Fruit fly (Drosophila melanogaster) whole organism, embryonic: ENCODE data around the gene CG5808.

Source experiments
- CG10321 ChIP-seq: fragments of 200-800 bp; sonication (Bioruptor generic); IDR thresholded peaks from 2 replicates; pipeline ENCODE4 v1.3.6; 2022; ENCODE audit warnings: missing biosample characterization, missing genetic modification characterization
- CG10431 ChIP-seq: fragments of 200-800 bp; sonication (Bioruptor generic); optimal IDR thresholded peaks from 3 replicates; lab custom pipeline; 2018; ENCODE audit warnings: missing biosample characterization, mild to moderate bottlenecking, missing genetic modification characterization
- CG10959 ChIP-seq: fragments of 200-800 bp; sonication (Bioruptor generic); IDR thresholded peaks from 2 replicates; pipeline ENCODE4 v1.3.6; 2022; ENCODE audit warnings: missing biosample characterization, missing genetic modification characterization
- CG12391 ChIP-seq: fragments of 200-800 bp; sonication (Bioruptor generic); optimal IDR thresholded peaks from 3 replicates; lab custom pipeline; 2018; ENCODE audit warnings: missing biosample characterization, mild to moderate bottlenecking, missing genetic modification characterization, moderate library complexity
- CG12659 ChIP-seq: fragments of 200-800 bp; sonication (Bioruptor generic); optimal IDR thresholded peaks from 3 replicates; lab custom pipeline; 2017; ENCODE audit warnings: mild to moderate bottlenecking, missing biosample characterization, missing genetic modification reagents, missing genetic modification characterization
- CG12942 ChIP-seq: fragments of 200-800 bp; sonication (Bioruptor generic); optimal IDR thresholded peaks from 3 replicates; lab custom pipeline; 2016; ENCODE audit warnings: missing biosample characterization, missing genetic modification characterization
- CG13123 ChIP-seq: fragments of 200-800 bp; sonication (Bioruptor generic); optimal IDR thresholded peaks from 2 replicates; lab custom pipeline; 2016; ENCODE audit warnings: missing biosample characterization, missing genetic modification characterization
- CG15479 ChIP-seq: fragments of 200-800 bp; sonication (Bioruptor generic); optimal IDR thresholded peaks from 3 replicates; lab custom pipeline; 2019; ENCODE audit warnings: missing biosample characterization, mild to moderate bottlenecking, missing genetic modification characterization, moderate library complexity
- CG17802 ChIP-seq: fragments of 200-800 bp; sonication (Bioruptor generic); optimal IDR thresholded peaks from 2 replicates; lab custom pipeline; 2018; ENCODE audit warnings: missing biosample characterization, mild to moderate bottlenecking, missing genetic modification characterization, moderate library complexity
- CG2712 ChIP-seq: fragments of 200-800 bp; optimal IDR thresholded peaks from 3 replicates; lab custom pipeline; 2019; ENCODE audit warnings: missing biosample characterization, mild to moderate bottlenecking, missing genetic modification characterization, moderate library complexity
- CG31365 ChIP-seq: fragments of 200-800 bp; sonication (Bioruptor generic); optimal IDR thresholded peaks from 2 replicates; lab custom pipeline; 2018; ENCODE audit warnings: missing biosample characterization, mild to moderate bottlenecking, missing genetic modification characterization
- CG31441 ChIP-seq: fragments of 200-800 bp; sonication (Bioruptor generic); IDR thresholded peaks from 2 replicates; pipeline ENCODE4 v1.3.6; 2022; ENCODE audit warnings: missing biosample characterization, missing genetic modification characterization
- CG32532 ChIP-seq: fragments of 200-800 bp; sonication (Bioruptor generic); IDR thresholded peaks from 2 replicates; pipeline ENCODE4 v1.3.6; 2022; ENCODE audit warnings: missing biosample characterization, missing genetic modification characterization
- CG32772 ChIP-seq: fragments of 200-800 bp; sonication (Bioruptor generic); IDR thresholded peaks from 2 replicates; pipeline ENCODE4 v1.3.6; 2022; ENCODE audit warnings: missing biosample characterization, missing genetic modification characterization
- CG3281 ChIP-seq: fragments of 200-800 bp; sonication (Bioruptor generic); optimal IDR thresholded peaks from 3 replicates; lab custom pipeline; 2017; ENCODE audit warnings: missing biosample characterization, mild to moderate bottlenecking, missing genetic modification characterization
- CG34422 ChIP-seq: fragments of 200-800 bp; sonication (Bioruptor generic); IDR thresholded peaks from 3 replicates; pipeline ENCODE4 v1.3.6; 2022; ENCODE audit warnings: missing biosample characterization, missing genetic modification characterization
- CG3847 ChIP-seq: fragments of 200-800 bp; sonication (Bioruptor generic); IDR thresholded peaks from 2 replicates; pipeline ENCODE4 v1.3.6; 2022; ENCODE audit warnings: missing biosample characterization, missing genetic modification characterization
- CG42726 ChIP-seq: fragments of 200-800 bp; sonication (Bioruptor generic); IDR thresholded peaks from 2 replicates; pipeline ENCODE4 v1.3.6; 2022; ENCODE audit warnings: missing biosample characterization, missing genetic modification characterization; ENCODE audit not compliant: partially characterized antibody
- CG5245 ChIP-seq: fragments of 200-800 bp; sonication (Bioruptor generic); optimal IDR thresholded peaks from 3 replicates; lab custom pipeline; 2016; ENCODE audit warnings: missing biosample characterization, missing genetic modification characterization
- CG6689 ChIP-seq: fragments of 200-800 bp; sonication (Bioruptor generic); IDR thresholded peaks from 2 replicates; pipeline ENCODE4 v1.3.6; 2022; ENCODE audit warnings: missing biosample characterization, missing genetic modification characterization
- CG9797 ChIP-seq: fragments of 200-800 bp; sonication (Bioruptor generic); optimal IDR thresholded peaks from 3 replicates; lab custom pipeline; 2018; ENCODE audit warnings: missing biosample characterization, mild to moderate bottlenecking, missing genetic modification characterization
- Chrac-16 ChIP-seq: fragments of 200-800 bp; sonication (Bioruptor generic); optimal IDR thresholded peaks from 3 replicates; lab custom pipeline; 2016; ENCODE audit warnings: missing biosample characterization, missing genetic modification characterization
- Ets97D ChIP-seq: fragments of 200-800 bp; sonication (Bioruptor generic); optimal IDR thresholded peaks from 3 replicates; lab custom pipeline; 2016; ENCODE audit warnings: missing biosample characterization, missing genetic modification characterization
- GATAe ChIP-seq: fragments of 200-800 bp; sonication (Bioruptor generic); conservative IDR thresholded peaks from 2 replicates; pipeline ENCODE4 v1.3.6; 2022; ENCODE audit warnings: missing biosample characterization, missing genetic modification characterization
- Hmr ChIP-seq: fragments of 200-800 bp; sonication (Bioruptor generic); optimal IDR thresholded peaks from 3 replicates; lab custom pipeline; 2017; ENCODE audit warnings: mild to moderate bottlenecking, missing biosample characterization, missing genetic modification reagents, missing genetic modification characterization
- Nf-YC ChIP-seq: fragments of 200-800 bp; optimal IDR thresholded peaks from 3 replicates; lab custom pipeline; 2019; ENCODE audit warnings: missing biosample characterization, mild to moderate bottlenecking, missing genetic modification characterization, moderate library complexity
- Opbp ChIP-seq: fragments of 200-800 bp; sonication (Bioruptor generic); IDR thresholded peaks from 3 replicates; pipeline ENCODE4 v1.3.6; 2022; ENCODE audit warnings: missing biosample characterization, missing genetic modification characterization; ENCODE audit not compliant: partially characterized antibody
- Rfx ChIP-seq: fragments of 200-800 bp; sonication (Bioruptor generic); IDR thresholded peaks from 2 replicates; pipeline ENCODE4 v1.3.6; 2022; ENCODE audit warnings: missing biosample characterization, missing genetic modification characterization
- Spps ChIP-seq: fragments of 200-800 bp; sonication (Bioruptor generic); optimal IDR thresholded peaks from 2 replicates; lab custom pipeline; 2018; ENCODE audit warnings: missing biosample characterization, mild to moderate bottlenecking, missing genetic modification characterization
- Xbp1 ChIP-seq: fragments of 200-800 bp; sonication (Bioruptor generic); optimal IDR thresholded peaks from 3 replicates; lab custom pipeline; 2016; ENCODE audit warnings: missing biosample characterization, mild to moderate bottlenecking, missing genetic modification characterization
- ap ChIP-seq: fragments of 200-800 bp; sonication (Bioruptor generic); IDR thresholded peaks from 2 replicates; pipeline ENCODE4 v1.3.6; 2022; ENCODE audit warnings: missing biosample characterization, missing genetic modification characterization
- cad ChIP-seq: fragments of >200 bp; optimal IDR thresholded peaks from 2 replicates; lab custom pipeline; 2017; ENCODE audit warnings: missing biosample characterization, missing genetic modification characterization
- chn ChIP-seq: fragments of 200-800 bp; sonication (Bioruptor generic); optimal IDR thresholded peaks from 2 replicates; lab custom pipeline; 2016; ENCODE audit warnings: missing biosample characterization, missing genetic modification characterization
- dimm ChIP-seq: fragments of 200-800 bp; sonication (Bioruptor generic); IDR thresholded peaks from 2 replicates; pipeline ENCODE4 v1.3.6; 2022; ENCODE audit warnings: missing biosample characterization, missing genetic modification characterization
- fd102C ChIP-seq: fragments of 200-800 bp; sonication (Bioruptor generic); optimal IDR thresholded peaks from 2 replicates; lab custom pipeline; 2018; ENCODE audit warnings: missing biosample characterization, mild to moderate bottlenecking, missing genetic modification characterization, moderate library complexity
- ftz-f1 ChIP-seq: fragments of 200-800 bp; sonication (Bioruptor generic); optimal IDR thresholded peaks from 2 replicates; lab custom pipeline; 2016; ENCODE audit warnings: missing biosample characterization, missing genetic modification characterization
- insv ChIP-seq, 2 experiments: fragments of 200-800 bp; sonication (Bioruptor generic); optimal IDR thresholded peaks; 3 replicates each; lab custom pipeline; 2016 to 2018; ENCODE audit warnings: missing biosample characterization in 2 of 2, missing genetic modification characterization in 2 of 2
- knrl ChIP-seq: fragments of 200-800 bp; sonication (Bioruptor generic); IDR thresholded peaks from 3 replicates; pipeline ENCODE4 v1.3.6; 2022; ENCODE audit warnings: missing biosample characterization, missing genetic modification characterization; ENCODE audit not compliant: partially characterized antibody
- luna ChIP-seq: fragments of 200-800 bp; sonication (Bioruptor generic); optimal IDR thresholded peaks from 2 replicates; lab custom pipeline; 2016; ENCODE audit warnings: missing biosample characterization, missing genetic modification characterization
- nerfin-1 ChIP-seq: fragments of 200-800 bp; sonication (Bioruptor generic); optimal IDR thresholded peaks from 3 replicates; lab custom pipeline; 2019; ENCODE audit warnings: missing biosample characterization, mild to moderate bottlenecking, missing genetic modification characterization, moderate library complexity
- otp ChIP-seq: fragments of 200-800 bp; sonication (Bioruptor generic); IDR thresholded peaks from 3 replicates; pipeline ENCODE4, ENCODE4 v1.3.6; 2022; ENCODE audit warnings: missing biosample characterization, missing genetic modification characterization
- pfk ChIP-seq: fragments of 200-800 bp; sonication (Bioruptor generic); optimal IDR thresholded peaks from 2 replicates; lab custom pipeline; 2018; ENCODE audit warnings: missing biosample characterization, mild to moderate bottlenecking, missing genetic modification characterization, moderate library complexity
- pita ChIP-seq: fragments of 200-800 bp; sonication (Bioruptor generic); optimal IDR thresholded peaks from 2 replicates; lab custom pipeline; 2017; ENCODE audit warnings: missing biosample characterization, mild to moderate bottlenecking, missing genetic modification characterization
- sna ChIP-seq: fragments of 200-800 bp; sonication (Bioruptor generic); IDR thresholded peaks from 2 replicates; pipeline ENCODE4 v1.3.6; 2022; ENCODE audit warnings: missing biosample characterization, missing genetic modification characterization; ENCODE audit not compliant: partially characterized antibody
- tap ChIP-seq: fragments of 200-800 bp; optimal IDR thresholded peaks from 3 replicates; lab custom pipeline; 2019; ENCODE audit warnings: missing biosample characterization, mild to moderate bottlenecking, missing genetic modification characterization, moderate library complexity
- tll ChIP-seq, 2 experiments: fragments of 200-800 bp in 1 of 2; fragments of >200 bp in 1 of 2; sonication (Bioruptor generic) in 1 of 2; optimal IDR thresholded peaks; 2 replicates each; lab custom pipeline; 2017 to 2019; ENCODE audit warnings: missing biosample characterization in 2 of 2, missing genetic modification characterization in 2 of 2, mild to moderate bottlenecking in 1 of 2, moderate library complexity in 1 of 2
- wor ChIP-seq: fragments of 200-800 bp; sonication (Bioruptor generic); IDR thresholded peaks from 2 replicates; pipeline ENCODE4 v1.3.6; 2022; ENCODE audit warnings: missing biosample characterization, missing genetic modification characterization
- z ChIP-seq: fragments of 200-800 bp; sonication (Bioruptor generic); IDR thresholded peaks from 3 replicates; pipeline ENCODE4 v1.3.6; 2022; ENCODE audit warnings: missing biosample characterization, missing genetic modification characterization

Gene CG5808

DNA sequence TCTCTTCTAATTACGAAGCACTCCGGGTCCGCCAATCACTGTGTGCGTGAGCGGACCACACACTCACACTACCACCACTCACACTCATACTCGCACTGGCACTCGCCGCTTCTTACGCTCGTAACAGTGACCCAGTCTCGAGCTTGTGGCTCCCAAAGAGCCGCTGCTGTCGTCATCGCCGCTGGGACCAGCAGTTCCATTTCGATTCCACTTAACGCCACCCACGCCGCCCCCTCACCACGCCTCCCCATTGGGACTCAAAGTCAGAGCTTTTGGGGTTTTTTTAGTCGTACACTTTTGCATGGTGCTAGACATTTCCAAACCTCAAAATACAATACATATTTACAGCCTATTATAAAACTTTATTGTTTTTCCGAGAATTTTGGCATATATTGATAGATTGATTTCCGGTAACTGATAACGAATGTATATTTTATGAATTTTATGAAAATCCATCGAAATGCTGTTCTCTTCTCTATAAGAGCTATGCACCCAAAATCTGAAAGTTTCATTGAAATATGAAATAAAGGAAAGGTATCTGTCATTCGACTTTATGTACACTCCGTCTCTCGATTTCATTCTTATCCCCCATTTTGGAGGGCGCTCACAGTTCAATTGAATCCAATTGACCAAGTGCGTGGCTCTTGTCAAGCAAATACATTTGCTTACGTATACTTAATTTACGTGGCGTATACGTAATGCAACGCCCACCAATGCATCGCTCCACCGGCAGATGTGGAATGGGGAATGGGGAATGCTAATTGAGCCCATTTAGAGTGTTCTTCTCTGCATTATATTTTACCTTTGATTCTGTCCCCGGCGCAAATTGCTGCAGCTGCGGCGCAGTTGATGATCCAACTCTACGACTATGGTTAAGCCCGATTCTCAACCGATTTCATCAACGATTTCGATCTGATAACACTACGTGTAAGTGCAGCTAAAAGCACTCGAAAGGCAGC, 45.3 kb downstream of the CG5808 start, which contains the start of gene CG42331 (continued):
- TF ChIP-seq pita (GFP tag; lab: Kevin White, UChicago), result no peak
- no peak for TF ChIP-seq dimm (GFP tag; lab: Robert Waterston, UW)
- no peak for TF ChIP-seq cad (GFP tag; lab: Kevin White, UChicago)
- no peak for TF ChIP-seq CG10321
- peak; percentile 65 for TF ChIP-seq Nf-YC (tag; lab: Kevin White, UChicago)
- TF ChIP-seq CG12659, result peak; percentile 63
- peak; percentile 34 for TF ChIP-seq nerfin-1 (tag; lab: Kevin White, UChicago)
- TF ChIP-seq CG13123 (GFP tag; lab: Kevin White, UChicago), result no peak
- TF ChIP-seq Ets97D (GFP tag; lab: Kevin White, UChicago), result peak; percentile 14
- TF ChIP-seq knrl (GFP tag; lab: Robert Waterston, UW), result no peak
- TF ChIP-seq ap (GFP tag; lab: Robert Waterston, UW), result 0 out of 2 replicates have a peak, but pooled peaks have one; percentile 30
- peak; percentile 42 for TF ChIP-seq tap (tag; lab: Kevin White, UChicago)
- no peak for TF ChIP-seq tll (GFP tag; optimal IDR thresholded peaks at IDR 0.05; lab: Kevin White, UChicago)
- no peak for TF ChIP-seq sna (GFP tag; lab: Robert Waterston, UW)
- peak; percentile 53; the same call in 1 of the 2 replicates for TF ChIP-seq Rfx (GFP tag; lab: Robert Waterston, UW)
- 0 out of 3 replicates have a peak, but pooled peaks have one; percentile 50 for TF ChIP-seq CG34422
- no peak for TF ChIP-seq CG12942
- no peak for TF ChIP-seq CG32532 (GFP tag; lab: Robert Waterston, UW)
- TF ChIP-seq CG3847 (GFP tag; lab: Robert Waterston, UW), result peak; percentile 27; the same call in 1 of the 2 replicates
- no peak for TF ChIP-seq pfk (GFP tag; lab: Kevin White, UChicago)
- TF ChIP-seq chn, result no peak
- TF ChIP-seq otp (GFP tag; lab: Robert Waterston, UW), result no peak
- peak; percentile 55; the same call in 1 of the 2 replicates for TF ChIP-seq GATAe (GFP tag; lab: Robert Waterston, UW)
- TF ChIP-seq CG31365 (tag; lab: Kevin White, UChicago), result no peak
- peak; percentile 71 for TF ChIP-seq CG31441 (GFP tag; lab: Robert Waterston, UW)
- peak; percentile 71 for TF ChIP-seq CG3281 (GFP tag; lab: Kevin White, UChicago)
- 0 out of 2 replicates have a peak, but pooled peaks have one; percentile 15 for TF ChIP-seq wor (GFP tag; lab: Robert Waterston, UW)
- TF ChIP-seq CG6689, result peak; percentile 57; the same call in 1 of the 2 replicates
- TF ChIP-seq luna (GFP tag; lab: Kevin White, UChicago), result no peak
- no peak for TF ChIP-seq CG15479 (GFP tag; lab: Kevin White, UChicago)
- TF ChIP-seq CG42726 (GFP tag; lab: Robert Waterston, UW), result no peak
- TF ChIP-seq Xbp1 (GFP tag; lab: Kevin White, UChicago), result peak; percentile 65
- TF ChIP-seq fd102C, result no peak
- no peak for TF ChIP-seq insv (GFP tag; optimal IDR thresholded peaks at IDR 0.05; lab: Kevin White, UChicago)
- no peak for TF ChIP-seq CG10431
- TF ChIP-seq Hmr (GFP tag; lab: Kevin White, UChicago), result peak; percentile 81
- peak; percentile 67 for TF ChIP-seq CG2712
- TF ChIP-seq z (GFP tag; lab: Robert Waterston, UW), result peak; percentile 71; the same call in 2 of the 3 replicates
- no peak for TF ChIP-seq Spps
- no peak for TF ChIP-seq CG32772 (GFP tag; lab: Robert Waterston, UW)
- TF ChIP-seq CG17802, result no peak
- TF ChIP-seq Chrac-16 (GFP tag; lab: Kevin White, UChicago), result peak; percentile 1
- no peak for TF ChIP-seq Opbp (GFP tag; lab: Robert Waterston, UW)
- no peak for TF ChIP-seq CG9797 (GFP tag; lab: Kevin White, UChicago)
- no peak for TF ChIP-seq ftz-f1 (GFP tag; lab: Kevin White, UChicago)
- TF ChIP-seq CG5245 (GFP tag; lab: Kevin White, UChicago), result peak; percentile 23
- no peak for TF ChIP-seq CG10959 (GFP tag; lab: Robert Waterston, UW)
- TF ChIP-seq CG12391 (tag; lab: Kevin White, UChicago), result peak; percentile 46
